Fruit fly (Drosophila melanogaster) whole organism, embryonic: Measurements from ENCODE around the gene CG15930.

ENCODE experiments used
- CG10565 ChIP-seq: fragments of 200-800 bp; sonication (Bioruptor generic); optimal IDR thresholded peaks from 3 replicates; lab custom pipeline; 2016; ENCODE audit warnings: missing biosample characterization, mild to moderate bottlenecking, missing genetic modification characterization
- CG11085 ChIP-seq: fragments of 200-800 bp; sonication (Bioruptor generic); IDR thresholded peaks from 2 replicates; pipeline ENCODE4 v1.3.6; 2022; ENCODE audit warnings: missing biosample characterization, missing genetic modification characterization
- CG12769 ChIP-seq: fragments of 200-800 bp; sonication (Bioruptor generic); optimal IDR thresholded peaks from 2 replicates; lab custom pipeline; 2019; ENCODE audit warnings: missing biosample characterization, mild to moderate bottlenecking, missing genetic modification characterization, moderate library complexity
- CG13894 ChIP-seq: fragments of 200-800 bp; sonication (Bioruptor generic); optimal IDR thresholded peaks from 3 replicates; lab custom pipeline; 2018; ENCODE audit warnings: missing biosample characterization, mild to moderate bottlenecking, missing genetic modification characterization, moderate library complexity
- CG14441 ChIP-seq: fragments of 200-800 bp; sonication (Bioruptor generic); IDR thresholded peaks from 2 replicates; pipeline ENCODE4 v1.3.6; 2022; ENCODE audit warnings: missing biosample characterization, missing genetic modification characterization
- CG1529 ChIP-seq: fragments of 200-800 bp; sonication (Bioruptor generic); optimal IDR thresholded peaks from 3 replicates; lab custom pipeline; 2018; ENCODE audit warnings: missing biosample characterization, missing genetic modification characterization
- CG17361 ChIP-seq: fragments of 200-800 bp; sonication (Bioruptor generic); IDR thresholded peaks from 3 replicates; pipeline ENCODE4 v1.3.6; 2022; ENCODE audit warnings: missing biosample characterization, missing genetic modification characterization
- CG17612 ChIP-seq: fragments of 200-800 bp; sonication (Bioruptor generic); IDR thresholded peaks from 2 replicates; pipeline ENCODE4 v1.3.6; 2022; ENCODE audit warnings: missing biosample characterization, missing genetic modification characterization
- CG17829 ChIP-seq: fragments of 200-800 bp; optimal IDR thresholded peaks from 2 replicates; lab custom pipeline; 2019; ENCODE audit warnings: missing biosample characterization, mild to moderate bottlenecking, missing genetic modification characterization, moderate library complexity
- CG18011 ChIP-seq: fragments of 200-800 bp; sonication (Bioruptor generic); optimal IDR thresholded peaks from 2 replicates; lab custom pipeline; 2017; ENCODE audit warnings: missing biosample characterization, missing genetic modification characterization, mild to moderate bottlenecking, moderate library complexity, missing genotype
- CG2120 ChIP-seq: fragments of 200-800 bp; sonication (Bioruptor generic); optimal IDR thresholded peaks from 3 replicates; lab custom pipeline; 2016; ENCODE audit warnings: missing biosample characterization, missing genetic modification characterization
- CG31441 ChIP-seq: fragments of 200-800 bp; sonication (Bioruptor generic); IDR thresholded peaks from 2 replicates; pipeline ENCODE4 v1.3.6; 2022; ENCODE audit warnings: missing biosample characterization, missing genetic modification characterization
- CG34224 ChIP-seq: fragments of 200-800 bp; sonication (Bioruptor generic); IDR thresholded peaks from 3 replicates; pipeline ENCODE4 v1.3.6; 2022; ENCODE audit warnings: missing biosample characterization, missing genetic modification characterization; ENCODE audit not compliant: partially characterized antibody
- CG3995 ChIP-seq: fragments of 200-800 bp; sonication (Bioruptor generic); optimal IDR thresholded peaks from 3 replicates; lab custom pipeline; 2016; ENCODE audit warnings: missing biosample characterization, missing genetic modification characterization
- CG43689 ChIP-seq: fragments of 200-800 bp; sonication (Bioruptor generic); IDR thresholded peaks from 2 replicates; pipeline ENCODE4 v1.3.6; 2022; ENCODE audit warnings: missing biosample characterization, missing genetic modification characterization
- CG6175 ChIP-seq: fragments of 200-800 bp; sonication (Bioruptor generic); IDR thresholded peaks from 3 replicates; pipeline ENCODE4 v1.3.6; 2022; ENCODE audit warnings: missing biosample characterization, missing genetic modification characterization
- CG7271 ChIP-seq: fragments of 200-800 bp; sonication (Bioruptor generic); optimal IDR thresholded peaks from 2 replicates; lab custom pipeline; 2018; ENCODE audit warnings: missing biosample characterization, mild to moderate bottlenecking, missing genetic modification characterization, moderate library complexity
- CG7745 ChIP-seq: fragments of 200-800 bp; sonication (Bioruptor generic); optimal IDR thresholded peaks from 2 replicates; lab custom pipeline; 2018; ENCODE audit warnings: missing biosample characterization, mild to moderate bottlenecking, missing genetic modification characterization, moderate library complexity
- CG9876 ChIP-seq: fragments of 200-800 bp; sonication (Bioruptor generic); optimal IDR thresholded peaks from 2 replicates; lab custom pipeline; 2016; ENCODE audit warnings: missing biosample characterization, missing genetic modification characterization
- CHES-1-like ChIP-seq: fragments of 200-800 bp; sonication (Bioruptor generic); optimal IDR thresholded peaks from 2 replicates; lab custom pipeline; 2016; ENCODE audit warnings: missing biosample characterization, missing genetic modification characterization
- Dip2 ChIP-seq: fragments of 200-800 bp; sonication (Bioruptor generic); IDR thresholded peaks from 2 replicates; pipeline ENCODE4 v1.3.6; 2022; ENCODE audit warnings: missing biosample characterization, missing genetic modification characterization
- Fer1 ChIP-seq: fragments of 200-800 bp; sonication (Bioruptor generic); optimal IDR thresholded peaks from 2 replicates; lab custom pipeline; 2017; ENCODE audit warnings: missing biosample characterization, mild to moderate bottlenecking, missing genetic modification characterization
- H2.0 ChIP-seq: fragments of 200-800 bp; sonication (Bioruptor generic); IDR thresholded peaks from 2 replicates; pipeline ENCODE4 v1.3.6; 2022; ENCODE audit warnings: missing biosample characterization, missing genetic modification characterization
- HHEX ChIP-seq: fragments of 200-800 bp; sonication (Bioruptor generic); optimal IDR thresholded peaks from 3 replicates; lab custom pipeline; 2017; ENCODE audit warnings: missing biosample characterization, mild to moderate bottlenecking, missing genetic modification characterization, missing genetic modification reagents
- NC2α ChIP-seq: fragments of 200-800 bp; sonication (Bioruptor generic); optimal IDR thresholded peaks from 2 replicates; lab custom pipeline; 2016; ENCODE audit warnings: missing biosample characterization, missing genetic modification characterization
- Oli ChIP-seq: fragments of 200-800 bp; sonication (Bioruptor generic); optimal IDR thresholded peaks from 2 replicates; lab custom pipeline; 2018; ENCODE audit warnings: missing biosample characterization, mild to moderate bottlenecking, missing genetic modification characterization, moderate library complexity
- PHDP ChIP-seq: fragments of 200-800 bp; sonication (Bioruptor generic); optimal IDR thresholded peaks from 3 replicates; lab custom pipeline; 2018; ENCODE audit warnings: missing biosample characterization, mild to moderate bottlenecking, missing genetic modification characterization, moderate library complexity
- Rx ChIP-seq: fragments of 200-800 bp; sonication (Bioruptor generic); IDR thresholded peaks from 2 replicates; pipeline ENCODE4 v1.3.6; 2022; ENCODE audit warnings: missing biosample characterization, missing genetic modification characterization
- Sox102F ChIP-seq: fragments of 200-800 bp; sonication (Bioruptor generic); optimal IDR thresholded peaks from 2 replicates; lab custom pipeline; 2018; ENCODE audit warnings: missing biosample characterization, mild to moderate bottlenecking, missing genetic modification characterization, moderate library complexity
- amos ChIP-seq: fragments of 200-800 bp; sonication (Bioruptor generic); IDR thresholded peaks from 2 replicates; pipeline ENCODE4 v1.3.6; 2022; ENCODE audit warnings: missing biosample characterization, missing genetic modification characterization; ENCODE audit not compliant: partially characterized antibody
- ara ChIP-seq: fragments of 200-800 bp; sonication (Bioruptor generic); IDR thresholded peaks from 2 replicates; pipeline ENCODE4 v1.3.6; 2022; ENCODE audit warnings: missing biosample characterization, missing genetic modification characterization
- bigmax ChIP-seq: fragments of 200-800 bp; sonication (Bioruptor generic); optimal IDR thresholded peaks from 2 replicates; lab custom pipeline; 2018; ENCODE audit warnings: missing biosample characterization, mild to moderate bottlenecking, missing genetic modification characterization
- dmrt99B ChIP-seq: fragments of 200-800 bp; sonication (Bioruptor generic); optimal IDR thresholded peaks from 2 replicates; lab custom pipeline; 2018; ENCODE audit warnings: missing biosample characterization, mild to moderate bottlenecking, missing genetic modification characterization, moderate library complexity
- fd102C ChIP-seq: fragments of 200-800 bp; sonication (Bioruptor generic); optimal IDR thresholded peaks from 2 replicates; lab custom pipeline; 2018; ENCODE audit warnings: missing biosample characterization, mild to moderate bottlenecking, missing genetic modification characterization, moderate library complexity
- gem ChIP-seq: fragments of 200-800 bp; sonication (Bioruptor generic); optimal IDR thresholded peaks from 2 replicates; lab custom pipeline; 2019; ENCODE audit warnings: missing biosample characterization, mild to moderate bottlenecking, missing genetic modification characterization, moderate library complexity
- hth ChIP-seq: fragments of >200 bp; optimal IDR thresholded peaks from 2 replicates; lab custom pipeline; 2017; ENCODE audit warnings: inconsistent platforms
- ind ChIP-seq: fragments of 200-800 bp; sonication (Bioruptor generic); optimal IDR thresholded peaks from 3 replicates; lab custom pipeline; 2016; ENCODE audit warnings: missing biosample characterization, missing genetic modification characterization
- jing ChIP-seq: fragments of 200-800 bp; sonication (Bioruptor generic); optimal IDR thresholded peaks from 2 replicates; lab custom pipeline; 2018; ENCODE audit warnings: missing biosample characterization, mild to moderate bottlenecking, missing genetic modification characterization
- kni ChIP-seq: fragments of 200-800 bp; sonication (Bioruptor generic); optimal IDR thresholded peaks from 3 replicates; lab custom pipeline; 2017; ENCODE audit warnings: mild to moderate bottlenecking, missing biosample characterization, missing genetic modification reagents, missing genetic modification characterization
- lbe ChIP-seq: fragments of 200-800 bp; sonication (Bioruptor generic); optimal IDR thresholded peaks from 2 replicates; lab custom pipeline; 2016; ENCODE audit warnings: missing biosample characterization, mild to moderate bottlenecking, missing genetic modification characterization
- lola ChIP-seq, 3 experiments: fragments of >200 bp in 2 of 3; fragments of 200-800 bp in 1 of 3; sonication (Bioruptor generic) in 1 of 3; optimal IDR thresholded peaks; 2 replicates each; lab custom pipeline; 2017 to 2019; ENCODE audit warnings: missing biosample characterization in 3 of 3, missing genetic modification characterization in 3 of 3, mild to moderate bottlenecking in 1 of 3, moderate library complexity in 1 of 3
- odd ChIP-seq: fragments of 200-800 bp; sonication (Bioruptor generic); optimal IDR thresholded peaks from 2 replicates; lab custom pipeline; 2017; ENCODE audit warnings: missing biosample characterization, mild to moderate bottlenecking, missing genetic modification characterization
- phol ChIP-seq: fragments of 200-800 bp; sonication (Bioruptor generic); optimal IDR thresholded peaks from 3 replicates; lab custom pipeline; 2018; ENCODE audit warnings: missing biosample characterization, mild to moderate bottlenecking, missing genetic modification characterization, moderate library complexity
- pros ChIP-seq: fragments of 200-800 bp; sonication (Bioruptor generic); optimal IDR thresholded peaks from 3 replicates; lab custom pipeline; 2019; ENCODE audit warnings: missing biosample characterization, mild to moderate bottlenecking, missing genetic modification characterization, moderate library complexity
- psq ChIP-seq: fragments of 200-800 bp; sonication (Bioruptor generic); optimal IDR thresholded peaks from 2 replicates; lab custom pipeline; 2017; ENCODE audit warnings: missing biosample characterization, missing genetic modification characterization
- schlank ChIP-seq: fragments of 200-800 bp; sonication (Bioruptor generic); optimal IDR thresholded peaks from 2 replicates; lab custom pipeline; 2018; ENCODE audit warnings: missing biosample characterization, mild to moderate bottlenecking, missing genetic modification characterization
- sens-2 ChIP-seq: fragments of 200-800 bp; sonication (Bioruptor generic); IDR thresholded peaks from 2 replicates; pipeline ENCODE4 v1.3.6; 2022; ENCODE audit warnings: missing biosample characterization, missing genetic modification characterization
- sisA ChIP-seq: fragments of 200-800 bp; sonication (Bioruptor generic); IDR thresholded peaks from 2 replicates; pipeline ENCODE4 v1.3.6; 2022; ENCODE audit warnings: missing biosample characterization, missing genetic modification characterization
- slbo ChIP-seq: fragments of 200-800 bp; sonication (Bioruptor generic); IDR thresholded peaks from 2 replicates; pipeline ENCODE4 v1.3.6; 2022; ENCODE audit warnings: missing biosample characterization, missing genetic modification characterization
- tna ChIP-seq: fragments of 200-800 bp; sonication (Bioruptor generic); IDR thresholded peaks from 2 replicates; pipeline ENCODE4 v1.3.6; 2022; ENCODE audit warnings: missing biosample characterization, missing genetic modification characterization; ENCODE audit not compliant: partially characterized antibody
- vvl ChIP-seq: fragments of 200-800 bp; sonication (Bioruptor generic); IDR thresholded peaks from 2 replicates; pipeline ENCODE4 v1.3.6; 2022; ENCODE audit warnings: missing biosample characterization, missing genetic modification characterization
- zfh2 ChIP-seq: fragments of 200-800 bp; sonication (Bioruptor generic); optimal IDR thresholded peaks from 2 replicates; lab custom pipeline; 2016; ENCODE audit warnings: missing biosample characterization, missing genetic modification characterization

Gene CG15930

dm6 chrX:5289692-5290091 is 27.4 kb downstream of the CG15930 start (continued):
- TF ChIP-seq PHDP (peak; percentile 20), CG17829 (no peak), CG11085 (GFP tag; lab: Robert Waterston, UW) (no peak), hth (lab: Kevin White, UChicago) (no peak), phol (no peak), pros (no peak), Dip2 (no peak), CG34224 (GFP tag; lab: Robert Waterston, UW) (no peak), gem (tag; lab: Kevin White, UChicago) (peak; percentile 3), CG17612 (GFP tag; lab: Robert Waterston, UW) (no peak), CG6175 (no peak), CG43689 (GFP tag; lab: Robert Waterston, UW) (no peak), CG18011 (GFP tag; lab: Kevin White, UChicago) (no peak), CG3995 (no peak), CG2120 (GFP tag; lab: Kevin White, UChicago) (no peak), CG1529 (no peak), CG31441 (GFP tag; lab: Robert Waterston, UW) (no peak), Fer1 (GFP tag; lab: Kevin White, UChicago) (no peak), lbe (no peak), sens-2 (GFP tag; lab: Robert Waterston, UW) (no peak), bigmax (GFP tag; lab: Kevin White, UChicago) (no peak), CG7745 (tag; lab: Kevin White, UChicago) (no peak), slbo (no peak), Oli (no peak), CG10565 (no peak), CG17361 (0 out of 3 replicates have a peak, but pooled peaks have one; percentile 8), NC2α (GFP tag; lab: Kevin White, UChicago) (no peak), amos (GFP tag; lab: Robert Waterston, UW) (peak; percentile 61), schlank (tag; lab: Kevin White, UChicago) (no peak), vvl (GFP tag; lab: Robert Waterston, UW) (peak; percentile 41; the same call in 1 of the 2 replicates), HHEX (no peak), zfh2 (no peak), ind (no peak), sisA (GFP tag; lab: Robert Waterston, UW) (no peak), CG7271 (tag; lab: Kevin White, UChicago) (no peak), tna (no peak), Rx (no peak), CHES-1-like (GFP tag; lab: Kevin White, UChicago) (no peak), lola (GFP tag; optimal IDR thresholded peaks at IDR 0.05; lab: Kevin White, UChicago) (no peak), dmrt99B (no peak), psq (GFP tag; lab: Kevin White, UChicago) (no peak), fd102C (GFP tag; lab: Kevin White, UChicago) (no peak), CG12769 (no peak), jing (no peak), Sox102F (no peak), CG13894 (tag; lab: Kevin White, UChicago) (no peak), odd (GFP tag; lab: Kevin White, UChicago) (no peak), ara (GFP tag; lab: Robert Waterston, UW) (no peak), CG14441 (GFP tag; lab: Robert Waterston, UW) (no peak), H2.0 (GFP tag; lab: Robert Waterston, UW) (0 out of 2 replicates have a peak, but pooled peaks have one; percentile 4), CG9876 (GFP tag; lab: Kevin White, UChicago) (no peak), kni (GFP tag; lab: Kevin White, UChicago) (no peak)
